Worm (Caenorhabditis elegans) whole organism, L4 larva: ENCODE results near the gene his-48.

Experiments used
- D1046.2 ChIP-seq: fragments of 200-800 bp; sonication (Bioruptor generic); IDR thresholded peaks from 2 replicates; pipeline ENCODE4 v1.3.6; 2022; ENCODE audit warnings: missing genetic modification characterization, missing compliant biosample characterization
- F37D6.2 ChIP-seq: sonication (generic microtip); optimal IDR thresholded peaks from 2 replicates; lab custom pipeline; 2016; ENCODE audit warnings: mild to moderate bottlenecking, missing genetic modification characterization, missing compliant biosample characterization
- F49E8.2 ChIP-seq: sonication (generic microtip); optimal IDR thresholded peaks from 2 replicates; lab custom pipeline; 2016; ENCODE audit warnings: missing compliant biosample characterization, mild to moderate bottlenecking, missing genetic modification characterization, borderline replicate concordance
- T20F7.1 ChIP-seq: fragments of 200-800 bp; sonication (Bioruptor generic); optimal IDR thresholded peaks from 2 replicates; lab custom pipeline; 2018; ENCODE audit warnings: mild to moderate bottlenecking, missing genetic modification characterization, missing compliant biosample characterization
- Y48G9A.11 ChIP-seq: fragments of 200-800 bp; sonication (Bioruptor generic); IDR thresholded peaks from 2 replicates; pipeline ENCODE4 v1.3.6; 2022; ENCODE audit warnings: missing genetic modification reagents, missing genetic modification characterization, missing compliant biosample characterization
- ZK546.5 ChIP-seq, 2 experiments: sonication (generic microtip); optimal IDR thresholded peaks; 2 replicates each; lab custom pipeline; 2017; ENCODE audit warnings: missing biosample characterization in 2 of 2, missing genetic modification characterization in 2 of 2
- aha-1 ChIP-seq: fragments of 150-350 bp; peaks from one replicate; lab custom pipeline; 2014; ENCODE audit warnings: missing biosample characterization, missing genetic modification characterization
- arid-1 ChIP-seq: fragments of 200-800 bp; sonication (Bioruptor generic); conservative IDR thresholded peaks from 2 replicates; pipeline ENCODE4 v1.3.6; 2022; ENCODE audit warnings: missing genetic modification reagents, missing genetic modification characterization, missing compliant biosample characterization
- ceh-32 ChIP-seq: sonication (generic microtip); optimal IDR thresholded peaks from 2 replicates; lab custom pipeline; 2016; ENCODE audit warnings: mild to moderate bottlenecking, missing genetic modification characterization, missing compliant biosample characterization; ENCODE audit not compliant: poor library complexity
- ceh-44 ChIP-seq: fragments of 200-800 bp; sonication (Bioruptor generic); IDR thresholded peaks from 2 replicates; pipeline ENCODE4 v1.3.6; 2022; ENCODE audit warnings: missing genetic modification reagents, missing genetic modification characterization, missing compliant biosample characterization
- ceh-62 ChIP-seq: sonication (generic microtip); optimal IDR thresholded peaks from 2 replicates; lab custom pipeline; 2017; ENCODE audit warnings: missing biosample characterization, missing genetic modification characterization
- cey-2 ChIP-seq: sonication (generic microtip); optimal IDR thresholded peaks from 3 replicates; lab custom pipeline; 2017; ENCODE audit warnings: missing genetic modification characterization, mild to moderate bottlenecking, missing compliant biosample characterization, antibody characterized with exemption, borderline replicate concordance; ENCODE audit not compliant: insufficient read depth
- daf-16 ChIP-seq, 3 experiments: sonication (generic microtip); optimal IDR thresholded peaks; 2 replicates each; lab custom pipeline; 2016 to 2017; ENCODE audit warnings: missing genetic modification characterization in 3 of 3, missing genetic modification reagents in 3 of 3, mild to moderate bottlenecking in 2 of 3, missing compliant biosample characterization in 2 of 3, missing biosample characterization in 1 of 3, moderate library complexity in 1 of 3
- daf-8 ChIP-seq: fragments of 200-800 bp; sonication (Bioruptor generic); IDR thresholded peaks from 2 replicates; pipeline ENCODE4 v1.3.6; 2022; ENCODE audit warnings: missing genetic modification characterization, missing compliant biosample characterization
- egl-43 ChIP-seq: fragments of 200-800 bp; sonication (Bioruptor generic); IDR thresholded peaks from 2 replicates; pipeline ENCODE4 v1.3.6; 2022; ENCODE audit warnings: missing genetic modification reagents, missing genetic modification characterization, missing compliant biosample characterization
- fos-1 ChIP-seq: fragments of 150-350 bp; optimal IDR thresholded peaks from 2 replicates; lab custom pipeline; 2014; ENCODE audit warnings: missing biosample characterization, missing genetic modification characterization
- lim-7 ChIP-seq: fragments of 200-800 bp; sonication (Bioruptor generic); IDR thresholded peaks from 2 replicates; pipeline ENCODE4 v1.3.6; 2022; ENCODE audit warnings: missing genetic modification characterization, missing compliant biosample characterization
- lin-38 ChIP-seq: fragments of 200-800 bp; sonication (Bioruptor generic); IDR thresholded peaks from 2 replicates; pipeline ENCODE4 v1.3.6; 2022; ENCODE audit warnings: missing genetic modification reagents, missing genetic modification characterization, missing compliant biosample characterization
- lsy-2 ChIP-seq, 2 experiments: fragments of 150-350 bp in 1 of 2; sonication (generic microtip) in 1 of 2; optimal IDR thresholded peaks; 2 replicates each; lab custom pipeline; 2014 to 2017; ENCODE audit warnings: missing biosample characterization in 2 of 2, missing genetic modification characterization in 2 of 2
- mes-2 ChIP-seq: sonication (generic microtip); optimal IDR thresholded peaks from 2 replicates; lab custom pipeline; 2016; ENCODE audit warnings: missing genotype, mild to moderate bottlenecking, missing genetic modification characterization, missing compliant biosample characterization; ENCODE audit not compliant: poor library complexity, severe bottlenecking
- mxl-3 ChIP-seq: fragments of 200-800 bp; sonication (Bioruptor generic); optimal IDR thresholded peaks from 2 replicates; lab custom pipeline; 2018; ENCODE audit warnings: mild to moderate bottlenecking, missing genetic modification characterization, missing compliant biosample characterization
- nhr-102 ChIP-seq: sonication (generic microtip); optimal IDR thresholded peaks from 2 replicates; lab custom pipeline; 2016; ENCODE audit warnings: mild to moderate bottlenecking, missing genetic modification characterization, moderate library complexity, missing compliant biosample characterization
- nhr-11 ChIP-seq: fragments of 150-350 bp; optimal IDR thresholded peaks from 2 replicates; lab custom pipeline; 2014; ENCODE audit warnings: missing biosample characterization, missing genetic modification characterization
- nhr-111 ChIP-seq: fragments of 200-800 bp; sonication (Bioruptor generic); optimal IDR thresholded peaks from 2 replicates; lab custom pipeline; 2018; ENCODE audit warnings: mild to moderate bottlenecking, missing genetic modification characterization, missing compliant biosample characterization
- pha-4 ChIP-seq, 2 experiments: fragments of 150-350 bp in 1 of 2; fragments of 200-800 bp in 1 of 2; sonication (Bioruptor generic) in 1 of 2; IDR thresholded peaks in 1 of 2; optimal IDR thresholded peaks in 1 of 2; 2 replicates each; pipeline versions ENCODE4 v1.3.6 to Lab custom; 2014 to 2022; ENCODE audit warnings: missing genetic modification characterization in 2 of 2, missing genetic modification reagents in 2 of 2, missing biosample characterization in 1 of 2, missing compliant biosample characterization in 1 of 2
- rbr-2 ChIP-seq: sonication (generic microtip); optimal IDR thresholded peaks from 2 replicates; lab custom pipeline; 2016; ENCODE audit warnings: missing genotype, missing genetic modification characterization, missing compliant biosample characterization
- set-16 ChIP-seq: fragments of 200-800 bp; sonication (Bioruptor generic); IDR thresholded peaks from 2 replicates; pipeline ENCODE4 v1.3.6; 2022; ENCODE audit warnings: missing genetic modification reagents, missing genetic modification characterization, missing compliant biosample characterization
- spr-3 ChIP-seq: fragments of 200-800 bp; sonication (Bioruptor generic); optimal IDR thresholded peaks from 2 replicates; lab custom pipeline; 2018; ENCODE audit warnings: mild to moderate bottlenecking, missing genetic modification characterization, missing compliant biosample characterization
- unc-130 ChIP-seq: sonication (generic microtip); optimal IDR thresholded peaks from 2 replicates; lab custom pipeline; 2016; ENCODE audit warnings: missing genetic modification reagents, missing genetic modification characterization, missing compliant biosample characterization
- unc-62 ChIP-seq, 3 experiments: fragments of 150-350 bp in 1 of 3; sonication (generic microtip); optimal IDR thresholded peaks in 2 of 3; peaks in 1 of 3; 1 replicate in 1 of 3; 2 replicates in 2 of 3; lab custom pipeline; 2014 to 2017; ENCODE audit warnings: missing biosample characterization in 3 of 3, missing genetic modification characterization in 3 of 3, missing genetic modification reagents in 3 of 3, missing genotype in 1 of 3
- zfp-2 ChIP-seq: sonication (generic microtip); optimal IDR thresholded peaks from 2 replicates; lab custom pipeline; 2016; ENCODE audit warnings: mild to moderate bottlenecking, missing genetic modification characterization, missing compliant biosample characterization
- ztf-11 ChIP-seq: fragments of 150-350 bp; optimal IDR thresholded peaks from 2 replicates; lab custom pipeline; 2014; ENCODE audit warnings: missing biosample characterization, missing genetic modification characterization

The his-48 gene

DNA sequence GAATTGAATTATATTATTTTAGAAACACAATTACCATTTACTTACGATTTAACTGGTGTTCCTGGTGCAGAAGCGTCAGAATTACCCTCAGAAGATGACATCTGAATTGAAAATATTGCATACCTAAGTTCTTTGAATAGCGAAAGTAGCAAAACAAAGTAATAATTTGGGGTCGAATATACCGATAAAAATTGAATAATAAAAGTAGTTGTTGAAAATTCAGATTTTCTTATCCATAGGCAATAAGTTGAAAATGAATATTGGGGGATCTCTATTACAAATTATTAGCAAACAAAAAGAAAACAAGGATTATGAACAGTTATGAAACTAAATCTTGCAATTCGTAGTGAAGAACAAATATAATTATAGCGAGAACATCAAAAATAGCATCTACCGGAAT lies 4.7 kb downstream of the his-48 start, which contains the start of gene leo-1:
TSS of gene leo-1 (minus strand) at position 101 of the 400 bp plus-strand sequence.
- TF ChIP-seq F37D6.2, result no peak
- TF ChIP-seq ceh-62 (tag; lab: Kevin White, UChicago), result no peak
- TF ChIP-seq unc-62 (GFP tag; optimal IDR thresholded peaks at IDR 0.05 in 1 of 2; lab: Kevin White, UChicago), result peak in 1 of 2 experiments; percentile 55
- no peak for TF ChIP-seq unc-62 (tag; optimal IDR thresholded peaks at IDR 0.05; lab: Kevin White, UChicago)

DNA sequence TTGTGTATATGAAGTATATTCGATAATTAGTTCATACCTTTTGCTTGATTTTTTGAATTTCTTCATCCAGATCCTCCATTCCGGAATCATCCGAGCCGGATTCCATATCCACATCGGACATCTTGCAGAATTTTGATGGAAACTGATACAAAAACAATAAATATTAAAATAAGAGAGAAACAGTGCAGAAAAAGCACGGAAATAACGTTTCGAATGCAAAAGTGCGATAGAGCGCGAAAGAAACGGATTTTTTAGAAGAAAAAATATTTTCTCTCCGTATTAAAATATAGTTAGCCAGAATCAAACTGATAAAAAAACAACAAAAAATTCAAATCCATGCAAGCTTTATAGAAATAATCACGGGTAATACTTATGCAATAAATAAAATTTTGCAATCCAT lies 8.2 kb downstream of the his-48 start, which contains the start of gene sart-3:
TSS of gene sart-3 (minus strand) at position 219 of the 400 bp plus-strand sequence.
- TF ChIP-seq lin-38 (GFP tag; lab: Robert Waterston, UW) (peak; percentile 57), daf-16 (GFP tag; optimal IDR thresholded peaks at IDR 0.05; lab: Kevin White, UChicago) (no peak), daf-16 (tag; optimal IDR thresholded peaks at IDR 0.05; lab: Kevin White, UChicago) (peak; percentile 1), T20F7.1 (GFP tag; lab: Kevin White, UChicago) (no peak), mes-2 (tag; lab: Kevin White, UChicago) (peak; percentile 33)

DNA sequence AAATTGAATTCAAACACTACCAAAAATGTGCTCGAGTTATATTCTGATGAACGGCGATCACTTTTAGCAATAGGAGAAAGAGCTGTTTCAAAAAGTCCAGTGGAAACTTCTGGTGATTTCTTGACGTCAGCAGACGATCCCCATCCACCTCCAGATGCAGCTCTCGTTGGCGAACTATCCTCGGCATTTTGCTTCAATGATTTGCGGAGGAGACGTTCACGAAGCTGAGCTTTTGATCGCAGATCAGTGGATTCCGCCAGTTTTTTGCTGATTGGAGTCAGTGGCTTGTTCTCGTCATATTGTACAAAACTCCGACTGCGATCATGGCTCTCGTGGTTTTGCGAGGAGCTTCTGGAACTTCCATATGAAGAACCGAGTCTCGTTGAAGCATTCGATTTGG lies 11.6 kb downstream of the his-48 start:
- peak; percentile 45 for TF ChIP-seq aha-1 (tag; lab: Kevin White, UChicago)
- no peak for TF ChIP-seq rbr-2 (tag; lab: Kevin White, UChicago)
- TF ChIP-seq unc-62 (GFP tag; optimal IDR thresholded peaks at IDR 0.05 in 1 of 2; lab: Kevin White, UChicago), result peak in 1 of 2 experiments; percentile 94
- no peak for TF ChIP-seq unc-62 (tag; optimal IDR thresholded peaks at IDR 0.05; lab: Kevin White, UChicago)

DNA sequence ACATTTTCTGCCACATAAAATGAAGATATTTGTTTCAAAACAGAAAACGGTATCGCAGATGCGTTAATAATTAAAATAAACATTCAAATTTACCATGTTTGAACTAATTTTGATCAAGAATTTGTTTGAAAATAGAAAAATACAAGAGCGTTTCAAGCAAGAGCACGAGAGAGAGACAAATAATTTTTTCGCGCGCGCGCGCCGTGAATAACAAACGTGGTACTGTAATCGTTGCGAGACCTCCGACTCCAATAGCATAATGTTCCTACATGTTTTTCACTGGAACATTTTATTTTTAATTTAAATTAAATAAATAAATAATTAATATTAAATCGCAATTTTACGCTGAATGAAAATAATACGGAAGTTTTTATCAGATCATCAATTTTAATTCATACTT lies 12.5 kb downstream of the his-48 start, which contains the start of gene F54E12.2:
TSS of gene F54E12.2 (minus strand) at position 164 of the 400 bp plus-strand sequence.
- TF ChIP-seq Y48G9A.11 (GFP tag; lab: Robert Waterston, UW), result peak; percentile 68; the same call in 1 of the 2 replicates
- no peak for TF ChIP-seq nhr-111 (GFP tag; lab: Kevin White, UChicago)
- TF ChIP-seq lsy-2 (tag; optimal IDR thresholded peaks at IDR 0.05; lab: Kevin White, UChicago), result no peak
- no peak for TF ChIP-seq D1046.2 (GFP tag; lab: Robert Waterston, UW)
- TF ChIP-seq daf-8 (GFP tag; lab: Robert Waterston, UW), result no peak
- no peak for TF ChIP-seq lim-7
- no peak for TF ChIP-seq fos-1 (tag; lab: Kevin White, UChicago)
- no peak for TF ChIP-seq ceh-32
- no peak for TF ChIP-seq ztf-11
- TF ChIP-seq rbr-2 (tag; lab: Kevin White, UChicago), result no peak
- TF ChIP-seq spr-3 (GFP tag; lab: Kevin White, UChicago), result no peak
- TF ChIP-seq F49E8.2 (tag; lab: Kevin White, UChicago), result no peak
- TF ChIP-seq pha-4 (GFP tag; IDR thresholded peaks at IDR 0.05; lab: Robert Waterston, UW), result no peak
- TF ChIP-seq pha-4 (tag; optimal IDR thresholded peaks at IDR 0.05; lab: Kevin White, UChicago), result no peak
- no peak for TF ChIP-seq cey-2 (tag; lab: Kevin White, UChicago)
- TF ChIP-seq arid-1 (GFP tag; lab: Robert Waterston, UW), result no peak
- no peak for TF ChIP-seq ceh-44
- TF ChIP-seq ZK546.5 (tag; optimal IDR thresholded peaks at IDR 0.05; lab: Kevin White, UChicago), result no peak
- TF ChIP-seq unc-130 (GFP tag; lab: Kevin White, UChicago), result peak; percentile 85
- TF ChIP-seq nhr-102 (tag; lab: Kevin White, UChicago), result no peak
- TF ChIP-seq zfp-2 (tag; lab: Kevin White, UChicago), result no peak
- peak; percentile 67 for TF ChIP-seq lin-38 (GFP tag; lab: Robert Waterston, UW)
- no peak for TF ChIP-seq nhr-11 (tag; lab: Kevin White, UChicago)
- no peak for TF ChIP-seq set-16 (GFP tag; lab: Robert Waterston, UW)
- no peak for TF ChIP-seq mxl-3
- TF ChIP-seq egl-43 (GFP tag; lab: Robert Waterston, UW), result no peak
